Worm (Caenorhabditis elegans) whole organism, L2 larva: ENCODE data around the gene egl-27.

Experiments used
- egl-27 ChIP-seq: sonication (generic microtip); optimal IDR thresholded peaks from 3 replicates; lab custom pipeline; 2017; ENCODE audit warnings: missing biosample characterization, missing genetic modification reagents, missing genetic modification characterization
- elt-3 ChIP-seq: sonication (generic microtip); optimal IDR thresholded peaks from 2 replicates; lab custom pipeline; 2017; ENCODE audit warnings: missing biosample characterization, missing genetic modification characterization
- skn-1 ChIP-seq: sonication (generic microtip); optimal IDR thresholded peaks from 2 replicates; lab custom pipeline; 2017; ENCODE audit warnings: missing biosample characterization, missing genetic modification characterization

DNA sequence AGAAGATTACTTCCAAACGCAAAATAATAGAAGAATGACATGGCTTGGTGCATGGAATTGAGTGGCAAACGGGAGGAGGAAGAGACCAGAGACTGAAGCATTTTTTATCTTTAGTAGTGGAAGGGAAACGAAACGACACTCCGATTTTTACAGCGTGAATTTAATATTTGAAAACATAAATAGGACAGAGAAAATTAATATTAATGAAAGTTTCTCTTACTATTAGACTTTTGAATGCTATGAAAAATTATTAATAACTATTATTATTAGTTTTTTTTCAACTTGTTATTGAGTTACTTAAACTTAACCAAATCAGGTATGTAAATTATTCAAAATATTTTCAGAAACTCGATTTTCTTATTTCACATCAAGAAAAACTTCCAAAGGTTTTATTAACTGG, 45.3 kb downstream of the egl-27 start, which contains the start of gene C44B7.7:
- TF ChIP-seq egl-27 (tag; lab: Kevin White, UChicago): no peak
- TF ChIP-seq skn-1 (tag; lab: Kevin White, UChicago): no peak
- no peak for TF ChIP-seq elt-3 (tag; lab: Kevin White, UChicago)
